Fruit fly (Drosophila melanogaster) whole organism, embryonic: ENCODE data around the gene CheA75a.

Source experiments
- Antp ChIP-seq: fragments of 200-800 bp; sonication (Bioruptor generic); optimal IDR thresholded peaks from 3 replicates; lab custom pipeline; 2016; ENCODE audit warnings: missing biosample characterization, missing genetic modification characterization
- Bdp1 ChIP-seq: fragments of 200-800 bp; sonication (Bioruptor generic); optimal IDR thresholded peaks from 3 replicates; lab custom pipeline; 2016; ENCODE audit warnings: missing biosample characterization, missing genetic modification characterization
- BtbVII ChIP-seq: fragments of 200-800 bp; sonication (Bioruptor generic); optimal IDR thresholded peaks from 3 replicates; lab custom pipeline; 2017; ENCODE audit warnings: missing biosample characterization, mild to moderate bottlenecking, missing genetic modification characterization
- CG13894 ChIP-seq: fragments of 200-800 bp; sonication (Bioruptor generic); optimal IDR thresholded peaks from 3 replicates; lab custom pipeline; 2018; ENCODE audit warnings: missing biosample characterization, mild to moderate bottlenecking, missing genetic modification characterization, moderate library complexity
- CG14050 ChIP-seq: fragments of 200-800 bp; sonication (Bioruptor generic); IDR thresholded peaks from 3 replicates; pipeline ENCODE4 v1.3.6; 2022; ENCODE audit warnings: missing biosample characterization, missing genetic modification characterization
- CG15514 ChIP-seq: fragments of 200-800 bp; sonication (Bioruptor generic); optimal IDR thresholded peaks from 3 replicates; lab custom pipeline; 2017; ENCODE audit warnings: missing biosample characterization, missing genetic modification characterization, mild to moderate bottlenecking, moderate library complexity, missing genetic modification reagents
- CG16863 ChIP-seq: fragments of 200-800 bp; sonication (Bioruptor generic); optimal IDR thresholded peaks from 3 replicates; lab custom pipeline; 2016; ENCODE audit warnings: missing biosample characterization, missing genetic modification characterization
- CG2116 ChIP-seq: fragments of 200-800 bp; sonication (Bioruptor generic); optimal IDR thresholded peaks from 3 replicates; lab custom pipeline; 2018; ENCODE audit warnings: missing biosample characterization, mild to moderate bottlenecking, missing genetic modification characterization
- CG2120 ChIP-seq: fragments of 200-800 bp; sonication (Bioruptor generic); optimal IDR thresholded peaks from 3 replicates; lab custom pipeline; 2016; ENCODE audit warnings: missing biosample characterization, missing genetic modification characterization
- CG2129 ChIP-seq: fragments of 200-800 bp; sonication (Bioruptor generic); IDR thresholded peaks from 2 replicates; pipeline ENCODE4 v1.3.6; 2022; ENCODE audit warnings: missing biosample characterization, missing genetic modification characterization; ENCODE audit not compliant: partially characterized antibody
- CG2875 ChIP-seq: fragments of 200-800 bp; sonication (Bioruptor generic); optimal IDR thresholded peaks from 2 replicates; lab custom pipeline; 2017; ENCODE audit warnings: missing biosample characterization, mild to moderate bottlenecking, missing genetic modification characterization, missing genetic modification reagents
- CG3281 ChIP-seq: fragments of 200-800 bp; sonication (Bioruptor generic); optimal IDR thresholded peaks from 3 replicates; lab custom pipeline; 2017; ENCODE audit warnings: missing biosample characterization, mild to moderate bottlenecking, missing genetic modification characterization
- CG33213 ChIP-seq: fragments of 200-800 bp; sonication (Bioruptor generic); optimal IDR thresholded peaks from 3 replicates; lab custom pipeline; 2016; ENCODE audit warnings: missing biosample characterization, missing genetic modification characterization
- CG3726 ChIP-seq: fragments of 200-800 bp; sonication (Bioruptor generic); IDR thresholded peaks from 3 replicates; pipeline ENCODE4, ENCODE4 v1.3.6; 2022; ENCODE audit warnings: missing biosample characterization, missing genetic modification characterization
- CG3847 ChIP-seq: fragments of 200-800 bp; sonication (Bioruptor generic); IDR thresholded peaks from 2 replicates; pipeline ENCODE4 v1.3.6; 2022; ENCODE audit warnings: missing biosample characterization, missing genetic modification characterization
- CG6813 ChIP-seq: fragments of 200-800 bp; sonication (Bioruptor generic); optimal IDR thresholded peaks from 2 replicates; lab custom pipeline; 2017; ENCODE audit warnings: missing biosample characterization, missing genetic modification characterization, mild to moderate bottlenecking, moderate library complexity, missing genetic modification reagents
- CG6854 ChIP-seq: fragments of 200-800 bp; sonication (Bioruptor generic); optimal IDR thresholded peaks from 3 replicates; lab custom pipeline; 2017; ENCODE audit warnings: missing biosample characterization, mild to moderate bottlenecking, missing genetic modification characterization
- CG7839 ChIP-seq: fragments of 200-800 bp; sonication (Bioruptor generic); optimal IDR thresholded peaks from 3 replicates; lab custom pipeline; 2018; ENCODE audit warnings: missing biosample characterization, mild to moderate bottlenecking, missing genetic modification characterization, moderate library complexity
- Camta ChIP-seq: fragments of 200-800 bp; sonication (Bioruptor generic); optimal IDR thresholded peaks from 2 replicates; lab custom pipeline; 2016; ENCODE audit warnings: missing biosample characterization, missing genetic modification characterization
- Lhr ChIP-seq: fragments of 200-800 bp; sonication (Bioruptor generic); optimal IDR thresholded peaks from 3 replicates; lab custom pipeline; 2017; ENCODE audit warnings: mild to moderate bottlenecking, missing biosample characterization, missing genetic modification reagents, missing genetic modification characterization
- Mrtf ChIP-seq: fragments of 200-800 bp; sonication (Bioruptor generic); IDR thresholded peaks from 3 replicates; pipeline ENCODE4 v1.3.6; 2022; ENCODE audit warnings: missing biosample characterization, missing genetic modification characterization
- Myb ChIP-seq: fragments of 200-800 bp; sonication (Bioruptor generic); optimal IDR thresholded peaks from 2 replicates; lab custom pipeline; 2016; ENCODE audit warnings: missing biosample characterization, missing genetic modification characterization
- Scr ChIP-seq: fragments of 200-800 bp; sonication (Bioruptor generic); IDR thresholded peaks from 2 replicates; pipeline ENCODE4 v1.3.6; 2022; ENCODE audit warnings: missing biosample characterization, missing genetic modification characterization; ENCODE audit not compliant: partially characterized antibody
- Sin3A ChIP-seq: fragments of >200 bp; optimal IDR thresholded peaks from 2 replicates; lab custom pipeline; 2018
- Sox102F ChIP-seq: fragments of 200-800 bp; sonication (Bioruptor generic); optimal IDR thresholded peaks from 2 replicates; lab custom pipeline; 2018; ENCODE audit warnings: missing biosample characterization, mild to moderate bottlenecking, missing genetic modification characterization, moderate library complexity
- Spps ChIP-seq: fragments of 200-800 bp; sonication (Bioruptor generic); optimal IDR thresholded peaks from 2 replicates; lab custom pipeline; 2018; ENCODE audit warnings: missing biosample characterization, mild to moderate bottlenecking, missing genetic modification characterization
- Ssrp ChIP-seq: fragments of 200-800 bp; sonication (Bioruptor generic); optimal IDR thresholded peaks from 2 replicates; lab custom pipeline; 2018; ENCODE audit warnings: missing biosample characterization, mild to moderate bottlenecking, missing genetic modification characterization, moderate library complexity
- Vsx1 ChIP-seq: fragments of 200-800 bp; sonication (Bioruptor generic); optimal IDR thresholded peaks from 2 replicates; lab custom pipeline; 2017; ENCODE audit warnings: missing biosample characterization, mild to moderate bottlenecking, missing genetic modification characterization, missing genetic modification reagents
- Xbp1 ChIP-seq: fragments of 200-800 bp; sonication (Bioruptor generic); optimal IDR thresholded peaks from 3 replicates; lab custom pipeline; 2016; ENCODE audit warnings: missing biosample characterization, mild to moderate bottlenecking, missing genetic modification characterization
- abd-A ChIP-seq: fragments of 200-800 bp; sonication (Bioruptor generic); optimal IDR thresholded peaks from 3 replicates; lab custom pipeline; 2019; ENCODE audit warnings: missing biosample characterization, mild to moderate bottlenecking, missing genetic modification characterization, moderate library complexity
- al ChIP-seq: fragments of 200-800 bp; sonication (Bioruptor generic); IDR thresholded peaks from 2 replicates; pipeline ENCODE4 v1.3.6; 2022; ENCODE audit warnings: missing biosample characterization, missing genetic modification characterization
- ara ChIP-seq: fragments of 200-800 bp; sonication (Bioruptor generic); IDR thresholded peaks from 2 replicates; pipeline ENCODE4 v1.3.6; 2022; ENCODE audit warnings: missing biosample characterization, missing genetic modification characterization
- bab2 ChIP-seq: fragments of 200-800 bp; sonication (Bioruptor generic); optimal IDR thresholded peaks from 2 replicates; lab custom pipeline; 2016; ENCODE audit warnings: missing biosample characterization, missing genetic modification characterization
- bsh ChIP-seq, 2 experiments: fragments of 200-800 bp; sonication (Bioruptor generic); optimal IDR thresholded peaks; 2 replicates each; lab custom pipeline; 2017 to 2018; ENCODE audit warnings: mild to moderate bottlenecking in 2 of 2, missing biosample characterization in 2 of 2, missing genetic modification characterization in 2 of 2, moderate library complexity in 1 of 2
- chif ChIP-seq, 2 experiments: fragments of 200-800 bp; sonication (Bioruptor generic); optimal IDR thresholded peaks; 3 replicates each; lab custom pipeline; 2016; ENCODE audit warnings: missing biosample characterization in 2 of 2, missing genetic modification characterization in 2 of 2
- crp ChIP-seq, 2 experiments: fragments of 200-800 bp; sonication (Bioruptor generic); optimal IDR thresholded peaks; 2 replicates in 1 of 2; 3 replicates in 1 of 2; lab custom pipeline; 2017; ENCODE audit warnings: missing biosample characterization in 2 of 2, missing genetic modification characterization in 2 of 2, mild to moderate bottlenecking in 1 of 2, moderate library complexity in 1 of 2
- dysf ChIP-seq: fragments of 200-800 bp; sonication (Bioruptor generic); IDR thresholded peaks from 3 replicates; pipeline ENCODE4 v1.3.6; 2022; ENCODE audit warnings: missing biosample characterization, missing genetic modification characterization
- emc ChIP-seq: fragments of 200-800 bp; sonication (Bioruptor generic); optimal IDR thresholded peaks from 2 replicates; lab custom pipeline; 2016; ENCODE audit warnings: missing biosample characterization, missing genetic modification characterization
- eyg ChIP-seq: fragments of 200-800 bp; sonication (Bioruptor generic); optimal IDR thresholded peaks from 3 replicates; lab custom pipeline; 2016; ENCODE audit warnings: missing biosample characterization, missing genetic modification characterization
- fd3F ChIP-seq: fragments of 200-800 bp; sonication (Bioruptor generic); optimal IDR thresholded peaks from 2 replicates; lab custom pipeline; 2018; ENCODE audit warnings: missing biosample characterization, mild to moderate bottlenecking, missing genetic modification characterization, moderate library complexity
- fru ChIP-seq: fragments of >200 bp; optimal IDR thresholded peaks from 2 replicates; lab custom pipeline; 2017
- inv ChIP-seq: fragments of 200-800 bp; sonication (Bioruptor generic); IDR thresholded peaks from 2 replicates; pipeline ENCODE4 v1.3.6; 2022; ENCODE audit warnings: missing biosample characterization, missing genetic modification characterization; ENCODE audit not compliant: partially characterized antibody
- jing ChIP-seq: fragments of 200-800 bp; sonication (Bioruptor generic); optimal IDR thresholded peaks from 2 replicates; lab custom pipeline; 2018; ENCODE audit warnings: missing biosample characterization, mild to moderate bottlenecking, missing genetic modification characterization
- knrl ChIP-seq: fragments of 200-800 bp; sonication (Bioruptor generic); IDR thresholded peaks from 3 replicates; pipeline ENCODE4 v1.3.6; 2022; ENCODE audit warnings: missing biosample characterization, missing genetic modification characterization; ENCODE audit not compliant: partially characterized antibody
- mld ChIP-seq: fragments of 200-800 bp; sonication (Bioruptor generic); IDR thresholded peaks from 3 replicates; pipeline ENCODE4 v1.3.6; 2022; ENCODE audit warnings: missing biosample characterization, missing genetic modification characterization; ENCODE audit not compliant: partially characterized antibody
- org-1 ChIP-seq: fragments of 200-800 bp; sonication (Bioruptor generic); optimal IDR thresholded peaks from 2 replicates; lab custom pipeline; 2017; ENCODE audit warnings: missing biosample characterization, missing genetic modification characterization
- shn ChIP-seq: fragments of 200-800 bp; sonication (Bioruptor generic); optimal IDR thresholded peaks from 3 replicates; lab custom pipeline; 2016; ENCODE audit warnings: missing biosample characterization, missing genetic modification characterization
- slp2 ChIP-seq: fragments of 200-800 bp; sonication (Bioruptor generic); optimal IDR thresholded peaks from 2 replicates; lab custom pipeline; 2016; ENCODE audit warnings: missing biosample characterization, missing genetic modification characterization
- wdn ChIP-seq: fragments of 200-800 bp; sonication (Bioruptor generic); IDR thresholded peaks from 2 replicates; pipeline ENCODE4 v1.3.6; 2022; ENCODE audit warnings: missing biosample characterization, missing genetic modification characterization

CheA75a gene

dm6 chr3L:18225446-18226380 lies 26.2 kb upstream of the CheA75a start (continued):
- TF ChIP-seq abd-A (tag; lab: Kevin White, UChicago) (no peak), CG33213 (no peak), Spps (tag; lab: Kevin White, UChicago) (peak; percentile 73), CG6813 (GFP tag; lab: Kevin White, UChicago) (peak; percentile 7), mld (GFP tag; lab: Robert Waterston, UW) (no peak), al (GFP tag; lab: Robert Waterston, UW) (no peak), CG3281 (GFP tag; lab: Kevin White, UChicago) (no peak), CG3847 (no peak), BtbVII (GFP tag; lab: Kevin White, UChicago) (no peak), Vsx1 (GFP tag; lab: Kevin White, UChicago) (no peak), chif (GFP tag; optimal IDR thresholded peaks at IDR 0.05; lab: Kevin White, UChicago) (peak in 1 of 2 experiments; percentile 59), Lhr (GFP tag; lab: Kevin White, UChicago) (peak; percentile 13), Bdp1 (GFP tag; lab: Kevin White, UChicago) (peak; percentile 19), Xbp1 (peak; percentile 47), fru (lab: Kevin White, UChicago) (no peak), bsh (GFP tag; optimal IDR thresholded peaks at IDR 0.05; lab: Kevin White, UChicago) (peak in 1 of 2 experiments; percentile 87), eyg (no peak), Mrtf (GFP tag; lab: Robert Waterston, UW) (no peak), Sin3A (lab: Kevin White, UChicago) (no peak), CG13894 (no peak), ara (GFP tag; lab: Robert Waterston, UW) (no peak), CG6854 (GFP tag; lab: Kevin White, UChicago) (no peak), inv (GFP tag; lab: Robert Waterston, UW) (no peak), Camta (peak; percentile 41), CG3726 (GFP tag; lab: Robert Waterston, UW) (no peak), Ssrp (tag; lab: Kevin White, UChicago) (peak; percentile 77), jing (GFP tag; lab: Kevin White, UChicago) (peak; percentile 10), emc (GFP tag; lab: Kevin White, UChicago) (no peak), CG2116 (GFP tag; lab: Kevin White, UChicago) (peak; percentile 14), shn (GFP tag; lab: Kevin White, UChicago) (no peak), org-1 (GFP tag; lab: Kevin White, UChicago) (peak; percentile 68), Scr (GFP tag; lab: Robert Waterston, UW) (no peak), CG16863 (GFP tag; lab: Kevin White, UChicago) (peak; percentile 31), slp2 (no peak), CG2875 (peak; percentile 63), CG14050 (GFP tag; lab: Robert Waterston, UW) (no peak), Myb (GFP tag; lab: Kevin White, UChicago) (no peak), CG7839 (tag; lab: Kevin White, UChicago) (peak; percentile 56), crp (GFP tag; optimal IDR thresholded peaks at IDR 0.05; lab: Kevin White, UChicago) (no peak), bab2 (GFP tag; lab: Kevin White, UChicago) (peak; percentile 2), dysf (GFP tag; lab: Robert Waterston, UW) (peak; percentile 34; the same call in 1 of the 3 replicates), CG15514 (GFP tag; lab: Kevin White, UChicago) (no peak), knrl (GFP tag; lab: Robert Waterston, UW) (no peak), fd3F (GFP tag; lab: Kevin White, UChicago) (no peak), wdn (no peak), CG2120 (GFP tag; lab: Kevin White, UChicago) (no peak), CG2129 (GFP tag; lab: Robert Waterston, UW) (no peak), Antp (GFP tag; lab: Kevin White, UChicago) (no peak), Sox102F (GFP tag; lab: Kevin White, UChicago) (peak; percentile 67)
